Fruit fly (Drosophila melanogaster): ENCODE results near the gene Lar.

Gene Lar

DNA sequence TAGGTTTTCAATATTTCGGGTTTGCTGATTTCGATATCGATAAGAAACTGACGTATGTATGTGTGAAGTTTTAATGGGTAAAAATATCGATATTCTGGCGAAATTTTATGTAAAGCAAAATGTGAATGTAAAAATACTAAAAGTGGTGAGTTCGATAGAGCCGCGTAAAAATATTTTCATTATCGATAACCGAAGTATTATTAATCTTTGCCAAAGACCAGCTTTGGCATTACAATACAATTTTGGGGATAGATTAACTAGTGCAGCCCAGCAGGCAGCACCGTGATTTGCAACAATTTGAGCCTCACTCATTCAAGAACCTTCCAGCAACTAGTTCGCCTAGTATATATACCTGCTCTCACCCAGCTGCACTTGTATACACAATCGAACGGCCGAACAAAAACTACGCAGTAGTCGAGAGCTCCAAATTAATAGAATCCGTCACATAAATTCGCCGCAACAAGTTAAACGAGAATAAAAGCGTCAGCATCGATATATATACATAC lies 44.1 kb upstream of the Lar start (continued):
- TF ChIP-seq vvl (GFP tag; IDR thresholded peaks at IDR 0.05) (peak; percentile 22; the same call in 1 of the 2 replicates), amos (GFP tag; IDR thresholded peaks at IDR 0.05; ENCODE audit: partially characterized antibody) (peak; percentile 79; the same call in 1 of the 2 replicates), CG31441 (GFP tag; IDR thresholded peaks at IDR 0.05) (peak; percentile 62), CG3163 (GFP tag; optimal IDR thresholded peaks at IDR 0.05) (no peak), CG6791 (GFP tag; IDR thresholded peaks at IDR 0.05; ENCODE audit: partially characterized antibody) (peak; percentile 95), CG16779 (GFP tag; IDR thresholded peaks at IDR 0.05) (no peak), Opbp (GFP tag; IDR thresholded peaks at IDR 0.05; ENCODE audit: partially characterized antibody) (peak; percentile 83; the same call in 2 of the 3 replicates), Atf6 (GFP tag; IDR thresholded peaks at IDR 0.05) (no peak), zen2 (GFP tag; IDR thresholded peaks at IDR 0.05; ENCODE audit: partially characterized antibody) (peak; percentile 93), CG2678 (tag; optimal IDR thresholded peaks at IDR 0.05) (peak; percentile 8), CG3281 (GFP tag; optimal IDR thresholded peaks at IDR 0.05) (no peak), CG10267 (tag; optimal IDR thresholded peaks at IDR 0.05) (peak; percentile 46), fd3F (GFP tag; optimal IDR thresholded peaks at IDR 0.05) (no peak), Hr39 (optimal IDR thresholded peaks at IDR 0.05) (no peak), Ssrp (tag; optimal IDR thresholded peaks at IDR 0.05) (no peak), bcd (GFP tag; optimal IDR thresholded peaks at IDR 0.05) (no peak), B-H2 (GFP tag; optimal IDR thresholded peaks at IDR 0.05) (no peak), CG12299 (tag; optimal IDR thresholded peaks at IDR 0.05) (no peak), CG15073 (GFP tag; optimal IDR thresholded peaks at IDR 0.05) (no peak), Doc2 (GFP tag; IDR thresholded peaks at IDR 0.05) (no peak), CG12769 (tag; optimal IDR thresholded peaks at IDR 0.05) (peak; percentile 33), CG13287 (GFP tag; IDR thresholded peaks at IDR 0.05; ENCODE audit: partially characterized antibody) (peak; percentile 96), Drgx (GFP tag; IDR thresholded peaks at IDR 0.05) (no peak), tgo (GFP tag; IDR thresholded peaks at IDR 0.05) (no peak), mirr (GFP tag; optimal IDR thresholded peaks at IDR 0.05) (no peak), CG17186 (GFP tag; optimal IDR thresholded peaks at IDR 0.05) (no peak), chif (GFP tag; optimal IDR thresholded peaks at IDR 0.05) (no peak), CG8478 (optimal IDR thresholded peaks at IDR 0.05) (no peak), sim (GFP tag; IDR thresholded peaks at IDR 0.05) (no peak), Hr51 (GFP tag; optimal IDR thresholded peaks at IDR 0.05) (no peak), CG7839 (tag; optimal IDR thresholded peaks at IDR 0.05) (no peak), HLH3B (GFP tag; IDR thresholded peaks at IDR 0.05) (no peak), CG7786 (GFP tag; optimal IDR thresholded peaks at IDR 0.05) (no peak), ems (GFP tag; optimal IDR thresholded peaks at IDR 0.05) (no peak), CG10959 (GFP tag; IDR thresholded peaks at IDR 0.05) (no peak), CG13424 (tag; optimal IDR thresholded peaks at IDR 0.05) (no peak), H15 (GFP tag; IDR thresholded peaks at IDR 0.05) (no peak), ab (GFP tag; optimal IDR thresholded peaks at IDR 0.05) (no peak), lmd (GFP tag; IDR thresholded peaks at IDR 0.05) (no peak), Gug (GFP tag; IDR thresholded peaks at IDR 0.05) (no peak), Tbp (GFP tag; optimal IDR thresholded peaks at IDR 0.05) (no peak), ken (GFP tag; IDR thresholded peaks at IDR 0.05) (no peak), kni (GFP tag; optimal IDR thresholded peaks at IDR 0.05) (no peak), CoRest (tag; optimal IDR thresholded peaks at IDR 0.05) (peak; percentile 34), CG7357 (GFP tag; IDR thresholded peaks at IDR 0.05) (no peak), cg (GFP tag; optimal IDR thresholded peaks at IDR 0.05) (peak; percentile 72), CG18262 (tag; optimal IDR thresholded peaks at IDR 0.05) (no peak), D19A (tag; optimal IDR thresholded peaks at IDR 0.05) (no peak), CG11398 (GFP tag; optimal IDR thresholded peaks at IDR 0.05) (no peak), CG1647 (GFP tag; optimal IDR thresholded peaks at IDR 0.05) (no peak), ham (GFP tag; IDR thresholded peaks at IDR 0.05) (no peak), Dip2 (GFP tag; IDR thresholded peaks at IDR 0.05) (no peak)

All from whole organism, embryonic.